Fruit fly (Drosophila melanogaster) whole organism, embryonic: Measurements from ENCODE around the gene Alg7.

Source experiments
- Atf3 ChIP-seq: fragments of 200-800 bp; sonication (Bioruptor generic); optimal IDR thresholded peaks from 3 replicates; lab custom pipeline; 2016; ENCODE audit warnings: missing biosample characterization, missing genetic modification characterization
- BEAF-32 ChIP-seq: fragments of 200-800 bp; sonication (Bioruptor generic); optimal IDR thresholded peaks from 3 replicates; lab custom pipeline; 2017; ENCODE audit warnings: missing biosample characterization, missing genetic modification characterization, mild to moderate bottlenecking, moderate library complexity, missing genetic modification reagents
- CG12104 ChIP-seq: fragments of 200-800 bp; sonication (Bioruptor generic); optimal IDR thresholded peaks from 3 replicates; lab custom pipeline; 2016; ENCODE audit warnings: missing biosample characterization, missing genetic modification characterization
- CG17912 ChIP-seq: fragments of 200-800 bp; sonication (Bioruptor generic); optimal IDR thresholded peaks from 2 replicates; lab custom pipeline; 2018; ENCODE audit warnings: missing biosample characterization, mild to moderate bottlenecking, missing genetic modification characterization
- CG18476 ChIP-seq: fragments of 200-800 bp; sonication (Bioruptor generic); optimal IDR thresholded peaks from 2 replicates; lab custom pipeline; 2016; ENCODE audit warnings: missing biosample characterization, mild to moderate bottlenecking, missing genetic modification characterization
- CG18619 ChIP-seq: fragments of 200-800 bp; sonication (Bioruptor generic); optimal IDR thresholded peaks from 3 replicates; lab custom pipeline; 2017; ENCODE audit warnings: missing biosample characterization, mild to moderate bottlenecking, missing genetic modification characterization
- CG18764 ChIP-seq: fragments of 200-800 bp; sonication (Bioruptor generic); optimal IDR thresholded peaks from 3 replicates; lab custom pipeline; 2016; ENCODE audit warnings: missing biosample characterization, missing genetic modification characterization
- CG2199 ChIP-seq: fragments of 200-800 bp; sonication (Bioruptor generic); IDR thresholded peaks from 3 replicates; pipeline ENCODE4 v1.3.6; 2022; ENCODE audit warnings: missing biosample characterization, missing genetic modification characterization
- CG31441 ChIP-seq: fragments of 200-800 bp; sonication (Bioruptor generic); IDR thresholded peaks from 2 replicates; pipeline ENCODE4 v1.3.6; 2022; ENCODE audit warnings: missing biosample characterization, missing genetic modification characterization
- CG3407 ChIP-seq: fragments of 200-800 bp; sonication (Bioruptor generic); optimal IDR thresholded peaks from 2 replicates; lab custom pipeline; 2018; ENCODE audit warnings: missing biosample characterization, mild to moderate bottlenecking, missing genetic modification characterization
- CG3838 ChIP-seq: fragments of 200-800 bp; sonication (Bioruptor generic); optimal IDR thresholded peaks from 3 replicates; lab custom pipeline; 2016; ENCODE audit warnings: missing biosample characterization, missing genetic modification characterization
- CG3847 ChIP-seq: fragments of 200-800 bp; sonication (Bioruptor generic); IDR thresholded peaks from 2 replicates; pipeline ENCODE4 v1.3.6; 2022; ENCODE audit warnings: missing biosample characterization, missing genetic modification characterization
- CG4820 ChIP-seq: fragments of 200-800 bp; sonication (Bioruptor generic); optimal IDR thresholded peaks from 3 replicates; lab custom pipeline; 2016; ENCODE audit warnings: missing biosample characterization, missing genetic modification characterization
- CG5180 ChIP-seq: fragments of 200-800 bp; sonication (Bioruptor generic); optimal IDR thresholded peaks from 3 replicates; lab custom pipeline; 2017; ENCODE audit warnings: missing biosample characterization, missing genetic modification characterization, mild to moderate bottlenecking, moderate library complexity, missing genetic modification reagents
- CG6254 ChIP-seq: fragments of 200-800 bp; sonication (Bioruptor generic); optimal IDR thresholded peaks from 3 replicates; lab custom pipeline; 2017; ENCODE audit warnings: mild to moderate bottlenecking, missing biosample characterization, missing genetic modification reagents, missing genetic modification characterization
- CG7271 ChIP-seq: fragments of 200-800 bp; sonication (Bioruptor generic); optimal IDR thresholded peaks from 2 replicates; lab custom pipeline; 2018; ENCODE audit warnings: missing biosample characterization, mild to moderate bottlenecking, missing genetic modification characterization, moderate library complexity
- CG7987 ChIP-seq: fragments of 200-800 bp; sonication (Bioruptor generic); optimal IDR thresholded peaks from 2 replicates; lab custom pipeline; 2018; ENCODE audit warnings: missing biosample characterization, mild to moderate bottlenecking, missing genetic modification characterization, moderate library complexity
- CG8290 ChIP-seq, 3 experiments: fragments of 200-800 bp; sonication (Bioruptor generic); optimal IDR thresholded peaks; 2 replicates each; lab custom pipeline; 2016 to 2019; ENCODE audit warnings: missing biosample characterization in 3 of 3, missing genetic modification characterization in 3 of 3, mild to moderate bottlenecking in 2 of 3, moderate library complexity in 1 of 3
- CG8359 ChIP-seq: fragments of 200-800 bp; sonication (Bioruptor generic); optimal IDR thresholded peaks from 2 replicates; lab custom pipeline; 2017; ENCODE audit warnings: missing biosample characterization, mild to moderate bottlenecking, missing genetic modification characterization, borderline replicate concordance
- Chrac-16 ChIP-seq: fragments of 200-800 bp; sonication (Bioruptor generic); optimal IDR thresholded peaks from 3 replicates; lab custom pipeline; 2016; ENCODE audit warnings: missing biosample characterization, missing genetic modification characterization
- Dbx ChIP-seq: fragments of 200-800 bp; sonication (Bioruptor generic); IDR thresholded peaks from 3 replicates; pipeline ENCODE4 v1.3.6; 2022; ENCODE audit warnings: missing biosample characterization, missing genetic modification characterization
- Dip2 ChIP-seq: fragments of 200-800 bp; sonication (Bioruptor generic); IDR thresholded peaks from 2 replicates; pipeline ENCODE4 v1.3.6; 2022; ENCODE audit warnings: missing biosample characterization, missing genetic modification characterization
- Dp ChIP-seq: fragments of 200-800 bp; sonication (Bioruptor generic); optimal IDR thresholded peaks from 2 replicates; lab custom pipeline; 2018; ENCODE audit warnings: missing biosample characterization, mild to moderate bottlenecking, missing genetic modification characterization, moderate library complexity
- E2f2 ChIP-seq: fragments of 200-800 bp; sonication (Bioruptor generic); IDR thresholded peaks from 2 replicates; pipeline ENCODE4 v1.3.6; 2022; ENCODE audit warnings: missing biosample characterization, missing genetic modification characterization
- Eip74EF ChIP-seq, 2 experiments: fragments of 200-800 bp in 1 of 2; fragments of >200 bp in 1 of 2; sonication (Bioruptor generic) in 1 of 2; optimal IDR thresholded peaks; 2 replicates each; lab custom pipeline; 2017 to 2019; ENCODE audit warnings: missing biosample characterization in 2 of 2, missing genetic modification characterization in 2 of 2, mild to moderate bottlenecking in 1 of 2, moderate library complexity in 1 of 2
- Ets97D ChIP-seq: fragments of 200-800 bp; sonication (Bioruptor generic); optimal IDR thresholded peaks from 3 replicates; lab custom pipeline; 2016; ENCODE audit warnings: missing biosample characterization, missing genetic modification characterization
- Jarid2 ChIP-seq: fragments of 200-800 bp; sonication (Bioruptor generic); optimal IDR thresholded peaks from 3 replicates; lab custom pipeline; 2017; ENCODE audit warnings: mild to moderate bottlenecking, missing biosample characterization, missing genetic modification reagents, missing genetic modification characterization
- Myb ChIP-seq: fragments of 200-800 bp; sonication (Bioruptor generic); optimal IDR thresholded peaks from 2 replicates; lab custom pipeline; 2016; ENCODE audit warnings: missing biosample characterization, missing genetic modification characterization
- NFAT ChIP-seq: fragments of 200-800 bp; sonication (Bioruptor generic); IDR thresholded peaks from 2 replicates; pipeline ENCODE4 v1.3.6; 2022; ENCODE audit warnings: missing biosample characterization, missing genetic modification characterization
- Sry-β ChIP-seq: fragments of 200-800 bp; sonication (Bioruptor generic); optimal IDR thresholded peaks from 2 replicates; lab custom pipeline; 2018; ENCODE audit warnings: missing biosample characterization, mild to moderate bottlenecking, missing genetic modification characterization, moderate library complexity
- ab ChIP-seq: fragments of 200-800 bp; sonication (Bioruptor generic); optimal IDR thresholded peaks from 2 replicates; lab custom pipeline; 2016; ENCODE audit warnings: missing biosample characterization, missing genetic modification characterization
- ap ChIP-seq: fragments of 200-800 bp; sonication (Bioruptor generic); IDR thresholded peaks from 2 replicates; pipeline ENCODE4 v1.3.6; 2022; ENCODE audit warnings: missing biosample characterization, missing genetic modification characterization
- chinmo ChIP-seq: fragments of 200-800 bp; sonication (Bioruptor generic); IDR thresholded peaks from 4 replicates; pipeline ENCODE4 v1.3.6; 2022; ENCODE audit warnings: missing biosample characterization, missing genetic modification characterization; ENCODE audit not compliant: partially characterized antibody
- eve ChIP-seq, 2 experiments: fragments of >200 bp; optimal IDR thresholded peaks; 2 replicates each; lab custom pipeline; 2017; ENCODE audit warnings: missing biosample characterization in 2 of 2, missing genetic modification characterization in 2 of 2
- exex ChIP-seq: fragments of 200-800 bp; sonication (Bioruptor generic); optimal IDR thresholded peaks from 4 replicates; lab custom pipeline; 2018; ENCODE audit warnings: missing biosample characterization, mild to moderate bottlenecking, missing genetic modification characterization, moderate library complexity
- fd102C ChIP-seq: fragments of 200-800 bp; sonication (Bioruptor generic); optimal IDR thresholded peaks from 2 replicates; lab custom pipeline; 2018; ENCODE audit warnings: missing biosample characterization, mild to moderate bottlenecking, missing genetic modification characterization, moderate library complexity
- ftz-f1 ChIP-seq: fragments of 200-800 bp; sonication (Bioruptor generic); optimal IDR thresholded peaks from 2 replicates; lab custom pipeline; 2016; ENCODE audit warnings: missing biosample characterization, missing genetic modification characterization
- gfzf ChIP-seq: fragments of 200-800 bp; sonication (Bioruptor generic); optimal IDR thresholded peaks from 2 replicates; lab custom pipeline; 2016; ENCODE audit warnings: missing biosample characterization, mild to moderate bottlenecking, missing genetic modification characterization, moderate library complexity
- gsb ChIP-seq: fragments of 200-800 bp; sonication (Bioruptor generic); IDR thresholded peaks from 2 replicates; pipeline ENCODE4 v1.3.6; 2022; ENCODE audit warnings: missing biosample characterization, missing genetic modification characterization
- ham ChIP-seq: fragments of 200-800 bp; sonication (Bioruptor generic); IDR thresholded peaks from 2 replicates; pipeline ENCODE4 v1.3.6; 2022; ENCODE audit warnings: missing biosample characterization, missing genetic modification characterization
- hkb ChIP-seq, 2 experiments: fragments of 200-800 bp in 1 of 2; fragments of >200 bp in 1 of 2; sonication (Bioruptor generic) in 1 of 2; IDR thresholded peaks in 1 of 2; optimal IDR thresholded peaks in 1 of 2; 2 replicates each; pipeline versions ENCODE4 v1.3.6 to Lab custom; 2017 to 2022; ENCODE audit warnings: missing biosample characterization in 1 of 2, missing genetic modification characterization in 1 of 2
- hth ChIP-seq: fragments of >200 bp; optimal IDR thresholded peaks from 2 replicates; lab custom pipeline; 2017; ENCODE audit warnings: inconsistent platforms
- ind ChIP-seq: fragments of 200-800 bp; sonication (Bioruptor generic); optimal IDR thresholded peaks from 3 replicates; lab custom pipeline; 2016; ENCODE audit warnings: missing biosample characterization, missing genetic modification characterization
- lola ChIP-seq, 3 experiments: fragments of >200 bp in 2 of 3; fragments of 200-800 bp in 1 of 3; sonication (Bioruptor generic) in 1 of 3; optimal IDR thresholded peaks; 2 replicates each; lab custom pipeline; 2017 to 2019; ENCODE audit warnings: missing biosample characterization in 3 of 3, missing genetic modification characterization in 3 of 3, mild to moderate bottlenecking in 1 of 3, moderate library complexity in 1 of 3
- pita ChIP-seq: fragments of 200-800 bp; sonication (Bioruptor generic); optimal IDR thresholded peaks from 2 replicates; lab custom pipeline; 2017; ENCODE audit warnings: missing biosample characterization, mild to moderate bottlenecking, missing genetic modification characterization
- psq ChIP-seq: fragments of 200-800 bp; sonication (Bioruptor generic); optimal IDR thresholded peaks from 2 replicates; lab custom pipeline; 2017; ENCODE audit warnings: missing biosample characterization, missing genetic modification characterization
- slou ChIP-seq: fragments of 200-800 bp; sonication (Bioruptor generic); optimal IDR thresholded peaks from 3 replicates; lab custom pipeline; 2016; ENCODE audit warnings: missing biosample characterization, missing genetic modification characterization
- sqz ChIP-seq: fragments of 200-800 bp; sonication (Bioruptor generic); optimal IDR thresholded peaks from 3 replicates; lab custom pipeline; 2018; ENCODE audit warnings: missing biosample characterization, mild to moderate bottlenecking, missing genetic modification characterization
- sr ChIP-seq: fragments of 200-800 bp; sonication (Bioruptor generic); IDR thresholded peaks from 3 replicates; pipeline ENCODE4 v1.3.6; 2022; ENCODE audit warnings: missing biosample characterization, missing genetic modification characterization
- z ChIP-seq: fragments of 200-800 bp; sonication (Bioruptor generic); IDR thresholded peaks from 3 replicates; pipeline ENCODE4 v1.3.6; 2022; ENCODE audit warnings: missing biosample characterization, missing genetic modification characterization

Alg7 gene

dm6 chr2L:13206077-13206668 is 27.1 kb downstream of the Alg7 start (continued):
- TF ChIP-seq eve (GFP tag; optimal IDR thresholded peaks at IDR 0.05; lab: Kevin White, UChicago) (no peak), z (GFP tag; lab: Robert Waterston, UW) (no peak), sr (no peak), Sry-β (GFP tag; lab: Kevin White, UChicago) (no peak), Ets97D (GFP tag; lab: Kevin White, UChicago) (no peak), CG12104 (no peak), Dip2 (GFP tag; lab: Robert Waterston, UW) (no peak), CG5180 (no peak), Jarid2 (GFP tag; lab: Kevin White, UChicago) (no peak), CG8290 (GFP tag; optimal IDR thresholded peaks at IDR 0.05; lab: Kevin White, UChicago) (no peak), CG8290 (tag; optimal IDR thresholded peaks at IDR 0.05; lab: Kevin White, UChicago) (peak in 1 of 2 experiments; percentile 37), Dbx (GFP tag; lab: Robert Waterston, UW) (no peak), CG4820 (GFP tag; lab: Kevin White, UChicago) (no peak), Chrac-16 (GFP tag; lab: Kevin White, UChicago) (no peak), CG7271 (tag; lab: Kevin White, UChicago) (no peak), CG6254 (no peak), exex (peak; percentile 55), Eip74EF (GFP tag; optimal IDR thresholded peaks at IDR 0.05; lab: Kevin White, UChicago) (no peak), gfzf (GFP tag; lab: Kevin White, UChicago) (no peak), slou (GFP tag; lab: Kevin White, UChicago) (no peak), ind (no peak), ab (GFP tag; lab: Kevin White, UChicago) (no peak), sqz (no peak), CG3847 (GFP tag; lab: Robert Waterston, UW) (no peak), lola (GFP tag; optimal IDR thresholded peaks at IDR 0.05; lab: Kevin White, UChicago) (no peak), hkb (optimal IDR thresholded peaks at IDR 0.05; lab: Kevin White, UChicago) (no peak), hkb (GFP tag; IDR thresholded peaks at IDR 0.05; lab: Robert Waterston, UW) (no peak), pita (GFP tag; lab: Kevin White, UChicago) (no peak), Dp (GFP tag; lab: Kevin White, UChicago) (no peak), CG3838 (no peak), CG18619 (no peak), gsb (GFP tag; lab: Robert Waterston, UW) (no peak), chinmo (GFP tag; lab: Robert Waterston, UW) (0 out of 4 replicates have a peak, but pooled peaks have one; percentile 71), CG8359 (GFP tag; lab: Kevin White, UChicago) (no peak), CG3407 (GFP tag; lab: Kevin White, UChicago) (no peak), hth (lab: Kevin White, UChicago) (no peak), ap (GFP tag; lab: Robert Waterston, UW) (no peak), CG17912 (GFP tag; lab: Kevin White, UChicago) (no peak), psq (GFP tag; lab: Kevin White, UChicago) (no peak), NFAT (no peak), Atf3 (GFP tag; lab: Kevin White, UChicago) (no peak), E2f2 (GFP tag; lab: Robert Waterston, UW) (no peak), ftz-f1 (GFP tag; lab: Kevin White, UChicago) (peak; percentile 19), ham (GFP tag; lab: Robert Waterston, UW) (no peak), CG18476 (GFP tag; lab: Kevin White, UChicago) (no peak), CG18764 (no peak), CG31441 (GFP tag; lab: Robert Waterston, UW) (no peak), fd102C (GFP tag; lab: Kevin White, UChicago) (no peak), BEAF-32 (GFP tag; lab: Kevin White, UChicago) (no peak), CG7987 (peak; percentile 37), Myb (no peak), CG2199 (GFP tag; lab: Robert Waterston, UW) (no peak)
